Worm (Caenorhabditis elegans) whole organism, L3 larva: ENCODE measurements around the gene T16A1.4.
"Not testable (repeated sequence)": the region's sequence is repeated elsewhere in the genome, so short reads cannot be mapped to it uniquely, and the experiment has no call there.

Source experiments
- R02D3.7 ChIP-seq: fragments of 150-350 bp; optimal IDR thresholded peaks from 2 replicates; lab custom pipeline; 2014; ENCODE audit warnings: missing biosample characterization, missing genetic modification characterization
- ZK546.5 ChIP-seq: sonication (generic microtip); optimal IDR thresholded peaks from 2 replicates; lab custom pipeline; 2017; ENCODE audit warnings: missing biosample characterization, missing genetic modification characterization
- ama-1 ChIP-seq: fragments of 150-350 bp; optimal IDR thresholded peaks from 2 replicates; lab custom pipeline; 2018
- ceh-28 ChIP-seq: fragments of 150-350 bp; optimal IDR thresholded peaks from 2 replicates; lab custom pipeline; 2014; ENCODE audit warnings: missing biosample characterization, missing genetic modification reagents, missing genetic modification characterization
- ceh-82 ChIP-seq: fragments of 150-350 bp; optimal IDR thresholded peaks from 2 replicates; lab custom pipeline; 2014; ENCODE audit warnings: missing biosample characterization, missing genetic modification characterization
- daf-12 ChIP-seq: fragments of 150-350 bp; optimal IDR thresholded peaks from 2 replicates; lab custom pipeline; 2014; ENCODE audit warnings: missing biosample characterization, missing genetic modification reagents, missing genetic modification characterization
- egl-27 ChIP-seq: sonication (generic microtip); optimal IDR thresholded peaks from 4 replicates; lab custom pipeline; 2017; ENCODE audit warnings: missing biosample characterization, missing genetic modification reagents, missing genetic modification characterization
- egl-5 ChIP-seq: fragments of 150-350 bp; optimal IDR thresholded peaks from 2 replicates; lab custom pipeline; 2017; ENCODE audit warnings: missing biosample characterization, missing genetic modification reagents, missing genetic modification characterization, inconsistent platforms
- elt-1 ChIP-seq: fragments of 150-350 bp; optimal IDR thresholded peaks from 2 replicates; lab custom pipeline; 2014; ENCODE audit warnings: missing biosample characterization, missing genetic modification characterization
- elt-3 ChIP-seq, 3 experiments: fragments of 150-350 bp in 1 of 3; sonication (generic microtip) in 2 of 3; optimal IDR thresholded peaks; 2 replicates in 2 of 3; 4 replicates in 1 of 3; lab custom pipeline; 2014 to 2017; ENCODE audit warnings: missing biosample characterization in 3 of 3, missing genetic modification characterization in 3 of 3
- eor-1 ChIP-seq, 2 experiments: fragments of 150-350 bp; optimal IDR thresholded peaks; 2 replicates each; lab custom pipeline; 2014 to 2018; ENCODE audit warnings: missing biosample characterization in 2 of 2, missing genetic modification characterization in 2 of 2
- fkh-10 ChIP-seq: sonication (generic microtip); optimal IDR thresholded peaks from 2 replicates; lab custom pipeline; 2017; ENCODE audit warnings: missing biosample characterization, missing genetic modification reagents, missing genetic modification characterization
- fkh-2 ChIP-seq: fragments of 150-350 bp; optimal IDR thresholded peaks from 2 replicates; lab custom pipeline; 2014; ENCODE audit warnings: missing biosample characterization, missing genetic modification reagents, missing genetic modification characterization
- fos-1 ChIP-seq: fragments of 150-350 bp; optimal IDR thresholded peaks from 2 replicates; lab custom pipeline; 2014; ENCODE audit warnings: missing biosample characterization, missing genetic modification characterization
- lin-15B ChIP-seq: fragments of 150-350 bp; optimal IDR thresholded peaks from 2 replicates; lab custom pipeline; 2014; ENCODE audit warnings: missing biosample characterization, missing genetic modification characterization
- lin-39 ChIP-seq: fragments of 150-350 bp; optimal IDR thresholded peaks from 2 replicates; lab custom pipeline; 2018; ENCODE audit warnings: missing biosample characterization, missing genetic modification reagents, missing genetic modification characterization
- lsy-12 ChIP-seq: sonication (generic microtip); optimal IDR thresholded peaks from 2 replicates; lab custom pipeline; 2016; ENCODE audit warnings: mild to moderate bottlenecking, missing genetic modification characterization, missing compliant biosample characterization
- mml-1 ChIP-seq: fragments of 150-350 bp; sonication (generic microtip); optimal IDR thresholded peaks from 3 replicates; lab custom pipeline; 2014; ENCODE audit warnings: missing biosample characterization, missing genetic modification characterization
- nfya-1 ChIP-seq: sonication (generic microtip); optimal IDR thresholded peaks from 2 replicates; lab custom pipeline; 2017; ENCODE audit warnings: missing genetic modification characterization, mild to moderate bottlenecking, missing compliant biosample characterization, antibody characterized with exemption, moderate library complexity; ENCODE audit not compliant: insufficient read depth
- nhr-11 ChIP-seq: fragments of 150-350 bp; optimal IDR thresholded peaks from 2 replicates; lab custom pipeline; 2014; ENCODE audit warnings: missing biosample characterization, missing genetic modification characterization
- nhr-12 ChIP-seq: fragments of 150-350 bp; optimal IDR thresholded peaks from 2 replicates; lab custom pipeline; 2014; ENCODE audit warnings: missing biosample characterization, missing genetic modification characterization
- nhr-23 ChIP-seq: fragments of 150-350 bp; optimal IDR thresholded peaks from 2 replicates; lab custom pipeline; 2014; ENCODE audit warnings: missing biosample characterization, missing genetic modification reagents, missing genetic modification characterization
- nhr-237 ChIP-seq: fragments of 150-350 bp; optimal IDR thresholded peaks from 2 replicates; lab custom pipeline; 2014; ENCODE audit warnings: missing biosample characterization, missing genetic modification characterization
- nhr-25 ChIP-seq: sonication (generic microtip); optimal IDR thresholded peaks from 2 replicates; lab custom pipeline; 2017; ENCODE audit warnings: missing biosample characterization, missing genetic modification characterization
- nhr-28 ChIP-seq: fragments of 150-350 bp; optimal IDR thresholded peaks from 2 replicates; lab custom pipeline; 2014; ENCODE audit warnings: missing biosample characterization, missing genetic modification characterization
- nhr-67 ChIP-seq: fragments of 150-350 bp; optimal IDR thresholded peaks from 2 replicates; lab custom pipeline; 2014; ENCODE audit warnings: missing biosample characterization, missing genetic modification characterization
- nhr-76 ChIP-seq: fragments of 150-350 bp; sonication (generic microtip); optimal IDR thresholded peaks from 5 replicates; lab custom pipeline; 2014; ENCODE audit warnings: missing biosample characterization, missing genetic modification characterization
- nhr-77 ChIP-seq: fragments of 150-350 bp; optimal IDR thresholded peaks from 2 replicates; lab custom pipeline; 2014; ENCODE audit warnings: missing biosample characterization, missing genetic modification characterization
- pha-4 ChIP-seq: fragments of 150-350 bp; optimal IDR thresholded peaks from 2 replicates; lab custom pipeline; 2014; ENCODE audit warnings: missing biosample characterization, missing genetic modification reagents, missing genetic modification characterization
- pqm-1 ChIP-seq: fragments of 150-350 bp; optimal IDR thresholded peaks from 2 replicates; lab custom pipeline; 2017; ENCODE audit warnings: missing biosample characterization, missing genetic modification characterization, inconsistent platforms
- sea-2 ChIP-seq: fragments of 150-350 bp; sonication (generic microtip); optimal IDR thresholded peaks from 4 replicates; lab custom pipeline; 2014; ENCODE audit warnings: missing biosample characterization, missing genetic modification reagents, missing genetic modification characterization
- snpc-4 ChIP-seq: fragments of 150-350 bp; optimal IDR thresholded peaks from 2 replicates; lab custom pipeline; 2014; ENCODE audit warnings: missing biosample characterization, missing genetic modification characterization
- tbx-2 ChIP-seq: sonication (generic microtip); optimal IDR thresholded peaks from 2 replicates; lab custom pipeline; 2016; ENCODE audit warnings: mild to moderate bottlenecking, missing genetic modification characterization, missing compliant biosample characterization
- unc-39 ChIP-seq: sonication (generic microtip); optimal IDR thresholded peaks from 4 replicates; lab custom pipeline; 2017; ENCODE audit warnings: missing biosample characterization, missing genetic modification characterization
- zag-1 ChIP-seq: fragments of 150-350 bp; optimal IDR thresholded peaks from 2 replicates; lab custom pipeline; 2014; ENCODE audit warnings: missing biosample characterization, missing genetic modification characterization
- ztf-4 ChIP-seq: fragments of 150-350 bp; optimal IDR thresholded peaks from 2 replicates; lab custom pipeline; 2014; ENCODE audit warnings: missing biosample characterization, missing genetic modification characterization

Gene T16A1.4

DNA sequence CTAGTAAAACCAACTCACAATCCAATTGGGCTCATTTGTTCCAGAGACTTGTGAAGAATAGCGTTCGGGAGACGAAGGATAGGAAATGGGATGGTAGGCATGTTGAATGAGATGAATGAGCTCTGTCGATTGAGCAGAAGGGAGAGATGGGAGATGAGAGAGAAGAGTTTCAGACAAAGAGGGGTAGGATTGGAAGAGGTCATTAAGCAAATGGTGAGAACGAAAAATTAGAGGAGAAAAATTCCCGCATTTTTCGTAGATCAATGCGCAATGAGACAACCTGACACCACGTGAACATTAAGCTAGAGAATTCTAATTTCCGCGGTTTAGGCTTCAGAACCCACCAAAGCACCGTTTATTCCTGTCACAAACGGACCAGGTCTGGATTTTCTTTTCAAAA is 17.4 kb upstream of the T16A1.4 start, which contains the start of gene F07E5.13:
F07E5.13 (minus strand) TSS at position 101 of the 400 bp plus-strand sequence.
- TF ChIP-seq sea-2 (GFP tag; lab: Kevin White, UChicago) (no peak), fos-1 (tag; lab: Kevin White, UChicago) (no peak), egl-27 (tag; lab: Kevin White, UChicago) (no peak), elt-1 (tag; lab: Kevin White, UChicago) (no peak), eor-1 (tag; optimal IDR thresholded peaks at IDR 0.05; lab: Kevin White, UChicago) (no peak), lin-15B (tag; lab: Kevin White, UChicago) (no peak), fkh-10 (GFP tag; lab: Kevin White, UChicago) (no peak), daf-12 (tag; lab: Kevin White, UChicago) (no peak), ama-1 (lab: Kevin White, UChicago) (no peak), nhr-237 (tag; lab: Kevin White, UChicago) (no peak), nhr-11 (tag; lab: Kevin White, UChicago) (no peak)

- TF ChIP-seq lin-39 (tag; lab: Kevin White, UChicago) (no peak), pha-4 (tag; lab: Kevin White, UChicago) (no peak), nhr-25 (no peak), pqm-1 (no peak), egl-5 (tag; lab: Kevin White, UChicago) (no peak), fkh-2 (tag; lab: Kevin White, UChicago) (no peak), R02D3.7 (tag; lab: Kevin White, UChicago) (no peak), nhr-12 (tag; lab: Kevin White, UChicago) (no peak), tbx-2 (tag; lab: Kevin White, UChicago) (no peak), sea-2 (GFP tag; lab: Kevin White, UChicago) (no peak), nhr-77 (tag; lab: Kevin White, UChicago) (no peak), snpc-4 (tag; lab: Kevin White, UChicago) (no peak), ceh-28 (tag; lab: Kevin White, UChicago) (no peak), nhr-67 (tag; lab: Kevin White, UChicago) (no peak), ztf-4 (no peak), ceh-82 (no peak), ZK546.5 (tag; lab: Kevin White, UChicago) (no peak), nfya-1 (tag; lab: Kevin White, UChicago) (no peak)
Measured at ce11 chrII:2064497-2064896, 16.9 kb upstream of the T16A1.4 start, which contains the start of gene fbxb-6. Gene fbxb-6, plus strand, starts transcription at chrII:2064797.

DNA sequence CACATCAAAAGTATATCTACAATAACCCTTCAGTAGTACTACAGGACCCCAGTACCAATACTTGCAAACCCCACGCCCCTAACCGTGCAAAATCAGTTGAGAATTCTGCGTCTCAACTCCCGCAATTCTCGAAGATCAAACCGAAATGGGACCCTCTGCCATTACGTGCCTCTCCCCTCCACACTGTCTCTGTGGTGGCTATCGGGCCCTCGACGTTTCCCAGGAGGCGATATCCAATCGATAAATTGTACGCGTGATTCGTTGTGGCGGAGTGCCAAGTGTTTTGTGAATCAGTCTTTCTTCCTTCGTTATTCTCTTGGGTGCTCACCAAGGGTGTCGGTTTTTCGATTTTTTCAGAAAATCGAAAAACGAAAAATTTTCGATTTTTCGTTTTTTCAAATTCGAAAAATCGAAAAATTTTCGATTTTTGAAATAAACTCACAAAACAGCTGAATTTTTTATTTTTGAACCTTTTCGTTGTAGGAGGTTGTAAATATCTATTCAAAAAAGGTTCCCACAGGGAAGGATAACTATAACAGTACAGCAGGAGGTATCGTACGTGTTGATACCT is 13.8 kb upstream of the T16A1.4 start, which contains the start of gene F07E5.12:
F07E5.12 (plus strand) TSS at position 521 of the 571 bp plus-strand sequence.
- TF ChIP-seq unc-39 (tag; lab: Kevin White, UChicago); ama-1 (lab: Kevin White, UChicago); nhr-28 (tag; lab: Kevin White, UChicago): not testable (repeated sequence)

ce11 chrII:2071429-2071828 is 9.9 kb upstream of the T16A1.4 start, which contains the start of gene F07E5.7:
Gene F07E5.7, minus strand, starts transcription at chrII:2071529.
- TF ChIP-seq nhr-67 (tag; lab: Kevin White, UChicago) (no peak), nhr-12 (tag; lab: Kevin White, UChicago) (no peak), fkh-2 (tag; lab: Kevin White, UChicago) (no peak), lin-15B (tag; lab: Kevin White, UChicago) (no peak), lin-39 (tag; lab: Kevin White, UChicago) (no peak), zag-1 (tag; lab: Kevin White, UChicago) (no peak), eor-1 (tag; optimal IDR thresholded peaks at IDR 0.05; lab: Kevin White, UChicago) (no peak), nhr-23 (tag; lab: Kevin White, UChicago) (no peak), lsy-12 (tag; lab: Kevin White, UChicago) (no peak), nhr-76 (tag; lab: Kevin White, UChicago) (no peak), fos-1 (tag; lab: Kevin White, UChicago) (no peak), mml-1 (no peak), elt-3 (tag; optimal IDR thresholded peaks at IDR 0.05; lab: Kevin White, UChicago) (no peak), ZK546.5 (tag; lab: Kevin White, UChicago) (no peak)
